Fruit fly (Drosophila melanogaster) Kc167 (cell line): ENCODE measurements around the gene CG7903.

Experiments
- Myc ChIP-seq: fragments of >200 bp; optimal IDR thresholded peaks from 2 replicates; lab custom pipeline; 2017; ENCODE audit warnings: missing external identifiers
- Sin3A ChIP-seq: fragments of >200 bp; optimal IDR thresholded peaks from 2 replicates; lab custom pipeline; 2018; ENCODE audit warnings: missing external identifiers
- h ChIP-seq: fragments of >200 bp; optimal IDR thresholded peaks from 3 replicates; lab custom pipeline; 2018; ENCODE audit warnings: missing external identifiers
- insv ChIP-seq: fragments of >200 bp; optimal IDR thresholded peaks from 3 replicates; lab custom pipeline; 2018; ENCODE audit warnings: missing external identifiers
- psq ChIP-seq: fragments of >200 bp; optimal IDR thresholded peaks from 2 replicates; lab custom pipeline; 2017; ENCODE audit warnings: missing external identifiers
- ttk ChIP-seq: sonication (Bioruptor generic); optimal IDR thresholded peaks from 2 replicates; lab custom pipeline; 2017; ENCODE audit warnings: missing external identifiers

The CG7903 gene

dm6 chr3R:29995035-29995434 is at the start of gene CG7903, which contains the start of gene Sas-6:
CG7903 (minus strand) TSS chr3R:29995231.
Sas-6 (plus strand) TSS chr3R:29995357.
- TF ChIP-seq Myc (lab: Kevin White, UChicago) (no peak), ttk (lab: Kevin White, UChicago) (no peak), h (lab: Kevin White, UChicago) (no peak), psq (lab: Kevin White, UChicago) (no peak), insv (no peak), Sin3A (no peak)

dm6 chr3R:30043139-30043744 is 48.2 kb upstream of the CG7903 start, which contains the start of gene Sry-delta:
Sry-delta (plus strand) TSS chr3R:30043341.
- TF ChIP-seq insv (no peak), h (lab: Kevin White, UChicago) (no peak), psq (lab: Kevin White, UChicago) (no peak), Myc (lab: Kevin White, UChicago) (no peak), Sin3A (no peak), ttk (lab: Kevin White, UChicago) (no peak)

dm6 chr3R:30040879-30041278 is 45.8 kb upstream of the CG7903 start:
- TF ChIP-seq Sin3A (no peak), Myc (lab: Kevin White, UChicago) (no peak), h (lab: Kevin White, UChicago) (no peak), psq (lab: Kevin White, UChicago) (no peak), insv (no peak), ttk (lab: Kevin White, UChicago) (no peak)

- TF ChIP-seq insv (no peak), h (lab: Kevin White, UChicago) (no peak), ttk (lab: Kevin White, UChicago) (no peak), psq (lab: Kevin White, UChicago) (no peak), Sin3A (no peak), Myc (lab: Kevin White, UChicago) (no peak)
Measured at dm6 chr3R:30039494-30039893, 44.5 kb upstream of the CG7903 start, which contains the start of the genes janA, Sry-alpha and Sry-beta. janA (minus strand) TSS chr3R:30039533. Sry-alpha (plus strand) TSS chr3R:30039719. Sry-beta (plus strand) TSS chr3R:30039719.

dm6 chr3R:30038628-30039027 is 43.6 kb upstream of the CG7903 start, which contains the start of gene janB:
janB (minus strand) TSS chr3R:30038728.
- TF ChIP-seq insv = no peak
- TF ChIP-seq Sin3A = no peak
- TF ChIP-seq Myc (lab: Kevin White, UChicago) = no peak
- TF ChIP-seq ttk (lab: Kevin White, UChicago) = no peak
- no peak for TF ChIP-seq h (lab: Kevin White, UChicago)
- no peak for TF ChIP-seq psq (lab: Kevin White, UChicago)

- TF ChIP-seq ttk (lab: Kevin White, UChicago) (no peak), Sin3A (no peak), Myc (lab: Kevin White, UChicago) (no peak), insv (no peak), psq (lab: Kevin White, UChicago) (no peak), h (lab: Kevin White, UChicago) (no peak)
Measured at dm6 chr3R:30037630-30038029, 42.6 kb upstream of the CG7903 start, which contains the start of gene ocn. ocn (minus strand) TSS chr3R:30037730.

dm6 chr3R:30036609-30037008 is 41.6 kb upstream of the CG7903 start, which contains the start of gene ZIPIC:
ZIPIC (minus strand) TSS chr3R:30036870.
- TF ChIP-seq h (lab: Kevin White, UChicago) (no peak), psq (lab: Kevin White, UChicago) (no peak), insv (no peak), ttk (lab: Kevin White, UChicago) (no peak), Myc (lab: Kevin White, UChicago) (no peak), Sin3A (no peak)

dm6 chr3R:30032281-30032680 is 37.2 kb upstream of the CG7903 start:
- TF ChIP-seq psq (lab: Kevin White, UChicago) = no peak

- TF ChIP-seq Sin3A (no peak), h (lab: Kevin White, UChicago) (no peak), insv (no peak), ttk (lab: Kevin White, UChicago) (no peak), Myc (lab: Kevin White, UChicago) (no peak), psq (lab: Kevin White, UChicago) (no peak)
Measured at dm6 chr3R:30030061-30030460, 35.0 kb upstream of the CG7903 start.

dm6 chr3R:30023445-30023844 is 28.4 kb upstream of the CG7903 start:
- TF ChIP-seq psq (lab: Kevin White, UChicago) (no peak), insv (no peak), Myc (lab: Kevin White, UChicago) (no peak), Sin3A (no peak), h (lab: Kevin White, UChicago) (no peak), ttk (lab: Kevin White, UChicago) (no peak)

- no peak for TF ChIP-seq insv
- no peak for TF ChIP-seq ttk (lab: Kevin White, UChicago)
- TF ChIP-seq h (lab: Kevin White, UChicago) = no peak
- TF ChIP-seq Sin3A = no peak
- TF ChIP-seq Myc (lab: Kevin White, UChicago) = no peak
- no peak for TF ChIP-seq psq (lab: Kevin White, UChicago)
Measured at dm6 chr3R:30022452-30023028, 27.5 kb upstream of the CG7903 start, which contains the start of the genes RpS28a and Axn. RpS28a (minus strand) TSS chr3R:30022648. Axn (plus strand) TSS chr3R:30022842.
